Worm (Caenorhabditis elegans): ENCODE measurements around the gene ZK287.9.

Gene ZK287.9

DNA sequence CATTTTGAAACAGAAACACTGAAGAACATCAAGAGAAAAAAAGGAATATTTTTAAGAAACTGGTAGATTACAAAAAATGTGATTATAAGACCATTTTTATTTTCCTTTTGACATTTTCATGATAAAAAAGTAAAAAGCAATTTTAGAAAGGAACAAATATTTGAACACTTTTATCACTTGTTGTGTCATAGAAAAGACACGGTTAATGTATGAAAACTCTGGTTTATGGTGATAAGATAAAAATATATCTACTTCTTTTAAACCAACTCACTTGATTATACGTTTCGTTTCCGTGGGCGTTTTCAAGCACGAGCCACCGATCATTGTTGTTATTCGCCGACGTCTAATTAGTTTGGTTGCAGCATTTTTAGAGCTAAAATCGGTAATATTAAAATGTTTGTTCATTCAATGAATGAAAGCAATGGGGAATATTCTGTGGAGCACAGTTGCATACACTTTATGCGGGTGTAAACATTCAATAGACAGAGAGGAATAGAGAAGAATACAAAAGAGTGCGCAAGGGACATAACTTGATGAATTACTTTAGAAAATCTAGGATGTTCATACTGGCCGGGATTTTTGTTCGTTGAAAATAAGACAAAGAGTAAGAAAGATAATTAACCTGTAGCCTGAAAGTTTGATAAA lies 5.8 kb upstream of the ZK287.9 start, which contains the start of gene sulp-8:
Gene sulp-8, minus strand, starts transcription at position 469 of the 645 bp plus-strand sequence.
- no peak for TF ChIP-seq W03F9.2 (tag; optimal IDR thresholded peaks at IDR 0.05)
- TF ChIP-seq dao-5 (tag; optimal IDR thresholded peaks at IDR 0.05) = no peak
- TF ChIP-seq him-1 (tag; optimal IDR thresholded peaks at IDR 0.05) = no peak

- no peak for TF ChIP-seq dao-5 (tag; optimal IDR thresholded peaks at IDR 0.05)
- TF ChIP-seq him-1 (tag; optimal IDR thresholded peaks at IDR 0.05) = no peak
- no peak for TF ChIP-seq W03F9.2 (tag; optimal IDR thresholded peaks at IDR 0.05)
Measured at ce11 chrV:9677977-9678376, 1.2 kb upstream of the ZK287.9 start, which contains the start of gene cthd-1. Gene cthd-1 (plus strand): TSS chrV:9678277.

- TF ChIP-seq W03F9.2 (tag; optimal IDR thresholded peaks at IDR 0.05) (no peak), him-1 (tag; optimal IDR thresholded peaks at IDR 0.05) (no peak), dao-5 (tag; optimal IDR thresholded peaks at IDR 0.05) (no peak)
Measured at ce11 chrV:9680260-9680659, 1.1 kb downstream of the ZK287.9 start.

ce11 chrV:9685559-9685958 lies 6.4 kb downstream of the ZK287.9 start, which contains the start of gene ZK287.4:
Gene ZK287.4 (minus strand): TSS chrV:9685659.
- TF ChIP-seq W03F9.2 (tag; optimal IDR thresholded peaks at IDR 0.05) (no peak), dao-5 (tag; optimal IDR thresholded peaks at IDR 0.05) (no peak), him-1 (tag; optimal IDR thresholded peaks at IDR 0.05) (no peak)

ce11 chrV:9689364-9689763 lies 10.2 kb downstream of the ZK287.9 start:
- TF ChIP-seq W03F9.2 (tag; optimal IDR thresholded peaks at IDR 0.05) = no peak
- no peak for TF ChIP-seq him-1 (tag; optimal IDR thresholded peaks at IDR 0.05)
- TF ChIP-seq dao-5 (tag; optimal IDR thresholded peaks at IDR 0.05) = no peak

DNA sequence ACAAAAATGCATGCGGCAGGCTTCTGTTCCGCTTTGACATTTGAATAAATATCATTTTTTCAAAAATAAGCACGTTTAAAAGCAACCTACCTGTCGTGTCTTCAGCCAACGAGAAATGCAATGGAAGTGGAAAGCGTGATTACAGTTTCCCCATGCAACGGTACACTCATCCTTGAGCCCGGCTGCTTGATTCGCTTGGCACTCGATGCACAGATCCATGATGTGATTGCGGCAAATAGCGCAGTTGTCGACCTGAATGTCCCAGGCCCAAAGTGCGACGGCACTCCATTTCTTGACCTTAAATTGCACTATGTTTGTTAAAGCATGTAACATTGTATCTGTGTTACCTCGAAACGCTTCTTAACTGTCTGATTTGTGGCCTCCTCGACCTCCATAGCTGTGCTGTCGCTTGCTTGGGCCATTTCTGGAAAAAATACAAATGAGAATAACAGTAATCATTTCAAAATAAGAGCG lies 11.0 kb downstream of the ZK287.9 start, which contains the start of gene rbx-1:
Gene rbx-1, minus strand, starts transcription at position 424 of the 474 bp plus-strand sequence.
- TF ChIP-seq him-1 (tag; optimal IDR thresholded peaks at IDR 0.05) (no peak), W03F9.2 (tag; optimal IDR thresholded peaks at IDR 0.05) (no peak)

DNA sequence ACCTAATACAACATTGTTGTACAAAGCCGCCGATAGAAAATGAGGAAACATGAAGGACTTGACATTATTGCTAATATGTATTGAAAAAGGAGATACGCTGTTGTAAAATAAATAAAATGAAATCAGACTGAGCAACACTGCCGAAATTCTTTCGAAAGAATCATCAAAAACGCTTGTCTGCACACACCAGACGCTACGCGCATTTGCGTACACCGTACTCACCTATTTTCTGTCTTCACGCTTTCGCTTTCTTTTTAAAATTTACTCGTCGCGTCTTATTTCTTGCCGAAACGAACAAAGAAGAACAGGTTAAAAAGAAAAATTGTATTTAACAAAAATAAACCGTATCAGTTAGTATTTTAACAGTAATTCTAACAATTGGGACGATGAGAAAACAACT lies 11.6 kb downstream of the ZK287.9 start:
- TF ChIP-seq him-1 (tag; optimal IDR thresholded peaks at IDR 0.05) (no peak), W03F9.2 (tag; optimal IDR thresholded peaks at IDR 0.05) (peak; percentile 84), dao-5 (tag; optimal IDR thresholded peaks at IDR 0.05) (no peak)

- TF ChIP-seq dao-5 (tag; optimal IDR thresholded peaks at IDR 0.05) (no peak), him-1 (tag; optimal IDR thresholded peaks at IDR 0.05) (peak; percentile 4)
Measured at ce11 chrV:9692109-9692581, 13.0 kb downstream of the ZK287.9 start, which contains the start of gene ztf-9. Gene ztf-9 (minus strand): TSS chrV:9692159.

DNA sequence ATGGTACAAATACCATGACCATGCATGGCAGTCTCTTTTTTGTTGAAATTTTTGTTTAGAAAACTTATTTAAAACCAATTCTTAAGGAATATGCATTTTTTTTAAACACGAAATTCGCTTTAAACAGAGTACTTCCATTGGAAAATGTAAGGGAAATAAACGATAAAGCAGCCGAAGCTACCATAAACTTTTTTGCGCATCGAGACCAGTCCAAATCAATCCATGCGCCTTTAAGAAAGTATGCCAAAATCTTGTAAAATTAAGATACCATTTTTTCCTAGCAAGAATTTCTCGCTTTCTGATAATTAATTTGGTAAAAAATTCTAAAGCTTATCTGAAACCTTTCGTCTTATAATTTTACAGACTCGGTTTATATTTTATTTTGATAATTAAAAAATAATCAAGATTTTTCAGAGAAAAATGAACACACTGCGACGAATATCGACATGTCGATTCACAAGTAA lies 13.5 kb downstream of the ZK287.9 start, which contains the start of gene ZK287.7:
Gene ZK287.7, plus strand, starts transcription at position 414 of the 464 bp plus-strand sequence.
- TF ChIP-seq him-1 (tag; optimal IDR thresholded peaks at IDR 0.05) (no peak), dao-5 (tag; optimal IDR thresholded peaks at IDR 0.05) (no peak), W03F9.2 (tag; optimal IDR thresholded peaks at IDR 0.05) (no peak)

DNA sequence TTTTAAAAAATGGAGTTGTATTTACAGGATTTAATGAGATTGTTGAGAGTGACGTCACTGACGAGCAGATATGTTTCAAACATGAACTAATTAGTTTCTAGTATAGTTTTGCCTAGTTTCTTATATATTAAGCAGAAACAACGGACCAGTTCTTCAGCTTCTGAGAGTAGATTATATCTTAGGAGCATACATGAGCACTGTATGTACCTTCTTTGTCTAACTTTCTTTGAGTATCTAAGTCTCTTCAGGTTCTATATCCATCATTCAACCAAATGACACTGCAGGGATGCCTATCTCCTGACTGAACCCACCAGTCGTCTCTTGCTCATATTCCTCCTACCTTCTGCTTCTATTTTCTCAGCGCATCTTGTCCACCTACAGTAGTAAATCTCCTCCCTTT lies 17.6 kb downstream of the ZK287.9 start, which contains the start of gene her-1:
Gene her-1, plus strand, starts transcription at position 301 of the 400 bp plus-strand sequence.
- no peak for TF ChIP-seq him-1 (tag; optimal IDR thresholded peaks at IDR 0.05)
- no peak for TF ChIP-seq dao-5 (tag; optimal IDR thresholded peaks at IDR 0.05)
- no peak for TF ChIP-seq W03F9.2 (tag; optimal IDR thresholded peaks at IDR 0.05)

ce11 chrV:9699216-9699615 lies 20.1 kb downstream of the ZK287.9 start:
- TF ChIP-seq W03F9.2 (tag; optimal IDR thresholded peaks at IDR 0.05) (no peak), him-1 (tag; optimal IDR thresholded peaks at IDR 0.05) (no peak), dao-5 (tag; optimal IDR thresholded peaks at IDR 0.05) (no peak)

DNA sequence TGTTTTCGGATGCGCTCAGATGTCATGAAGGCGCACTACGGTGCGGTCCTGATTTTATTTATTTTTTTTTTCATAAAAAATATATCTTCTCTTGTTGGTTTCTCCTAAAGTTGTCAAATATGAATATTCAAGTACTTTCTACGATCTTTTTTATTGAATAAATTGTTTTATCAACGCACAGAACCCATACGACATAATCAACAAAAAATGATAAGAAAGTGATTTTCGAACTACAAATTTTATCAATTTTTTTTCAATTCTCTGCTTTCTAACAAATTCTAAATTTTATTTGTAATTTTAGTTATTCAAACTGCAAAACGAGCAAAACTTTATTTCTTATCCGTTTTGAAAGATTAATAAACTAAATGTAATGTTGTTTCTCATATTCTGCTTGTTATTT lies 22.7 kb downstream of the ZK287.9 start:
- no peak for TF ChIP-seq W03F9.2 (tag; optimal IDR thresholded peaks at IDR 0.05)
- TF ChIP-seq dao-5 (tag; optimal IDR thresholded peaks at IDR 0.05) = no peak
- TF ChIP-seq him-1 (tag; optimal IDR thresholded peaks at IDR 0.05) = no peak

ce11 chrV:9702755-9703154 lies 23.6 kb downstream of the ZK287.9 start, which contains the start of gene xbx-6:
Gene xbx-6 (plus strand): TSS chrV:9703055.
- TF ChIP-seq him-1 (tag; optimal IDR thresholded peaks at IDR 0.05) = no peak
- no peak for TF ChIP-seq W03F9.2 (tag; optimal IDR thresholded peaks at IDR 0.05)
- no peak for TF ChIP-seq dao-5 (tag; optimal IDR thresholded peaks at IDR 0.05)

- TF ChIP-seq him-1 (tag; optimal IDR thresholded peaks at IDR 0.05) (no peak), dao-5 (tag; optimal IDR thresholded peaks at IDR 0.05) (no peak), W03F9.2 (tag; optimal IDR thresholded peaks at IDR 0.05) (no peak)
Measured at ce11 chrV:9703549-9703948, 24.4 kb downstream of the ZK287.9 start.
